Worm (Caenorhabditis elegans) whole organism, L4 larva: ENCODE measurements around the gene tag-275.

Source experiments
- D1046.2 ChIP-seq: fragments of 200-800 bp; sonication (Bioruptor generic); IDR thresholded peaks from 2 replicates; pipeline ENCODE4 v1.3.6; 2022; ENCODE audit warnings: missing genetic modification characterization, missing compliant biosample characterization
- F10B5.3 ChIP-seq: sonication (generic microtip); optimal IDR thresholded peaks from 2 replicates; lab custom pipeline; 2016; ENCODE audit warnings: mild to moderate bottlenecking, missing genetic modification characterization, missing compliant biosample characterization
- F26F4.8 ChIP-seq: fragments of 200-800 bp; sonication (Bioruptor generic); conservative IDR thresholded peaks from 2 replicates; pipeline ENCODE4 v1.3.6; 2022; ENCODE audit warnings: missing genetic modification characterization, missing compliant biosample characterization
- F44E2.7 ChIP-seq: fragments of 200-800 bp; sonication (Bioruptor generic); IDR thresholded peaks from 2 replicates; pipeline ENCODE4 v2.1.2; 2022; ENCODE audit warnings: missing genetic modification characterization, missing compliant biosample characterization
- R02D3.7 ChIP-seq: fragments of 150-350 bp; sonication (generic microtip); optimal IDR thresholded peaks from 3 replicates; lab custom pipeline; 2014; ENCODE audit warnings: missing biosample characterization, missing genetic modification characterization
- Y48G9A.11 ChIP-seq: fragments of 200-800 bp; sonication (Bioruptor generic); IDR thresholded peaks from 2 replicates; pipeline ENCODE4 v1.3.6; 2022; ENCODE audit warnings: missing genetic modification reagents, missing genetic modification characterization, missing compliant biosample characterization
- Y5F2A.4 ChIP-seq: fragments of 200-800 bp; sonication (Bioruptor generic); optimal IDR thresholded peaks from 2 replicates; lab custom pipeline; 2018; ENCODE audit warnings: mild to moderate bottlenecking, missing genetic modification characterization, missing compliant biosample characterization
- Y75B8A.6 ChIP-seq: fragments of 200-800 bp; sonication (Bioruptor generic); IDR thresholded peaks from 2 replicates; pipeline ENCODE4 v1.3.6; 2022; ENCODE audit warnings: missing genetic modification reagents, missing genetic modification characterization, missing compliant biosample characterization
- ZK546.5 ChIP-seq, 2 experiments: sonication (generic microtip); optimal IDR thresholded peaks; 2 replicates each; lab custom pipeline; 2017; ENCODE audit warnings: missing biosample characterization in 2 of 2, missing genetic modification characterization in 2 of 2
- aha-1 ChIP-seq: fragments of 150-350 bp; peaks from one replicate; lab custom pipeline; 2014; ENCODE audit warnings: missing biosample characterization, missing genetic modification characterization
- ama-1 ChIP-seq: fragments of 150-350 bp; optimal IDR thresholded peaks from 2 replicates; lab custom pipeline; 2014; ENCODE audit warnings: inconsistent platforms, mixed read lengths
- ceh-20 ChIP-seq: fragments of 200-800 bp; sonication (Bioruptor generic); IDR thresholded peaks from 2 replicates; pipeline ENCODE4 v1.3.6; 2022; ENCODE audit warnings: missing genetic modification reagents, missing genetic modification characterization, missing compliant biosample characterization
- ceh-28 ChIP-seq: fragments of 150-350 bp; optimal IDR thresholded peaks from 2 replicates; lab custom pipeline; 2014; ENCODE audit warnings: missing biosample characterization, missing genetic modification reagents, missing genetic modification characterization
- ceh-62 ChIP-seq: sonication (generic microtip); optimal IDR thresholded peaks from 2 replicates; lab custom pipeline; 2017; ENCODE audit warnings: missing biosample characterization, missing genetic modification characterization
- ces-1 ChIP-seq: fragments of 150-350 bp; sonication (generic microtip); optimal IDR thresholded peaks from 4 replicates; lab custom pipeline; 2014; ENCODE audit warnings: missing biosample characterization, missing genetic modification reagents, missing genetic modification characterization
- ctbp-1 ChIP-seq: fragments of 200-800 bp; sonication (Bioruptor generic); IDR thresholded peaks from 2 replicates; pipeline ENCODE4 v1.3.6; 2022; ENCODE audit warnings: missing genetic modification reagents, missing genetic modification characterization, missing compliant biosample characterization
- daf-16 ChIP-seq, 3 experiments: sonication (generic microtip); optimal IDR thresholded peaks; 2 replicates each; lab custom pipeline; 2016 to 2017; ENCODE audit warnings: missing genetic modification characterization in 3 of 3, missing genetic modification reagents in 3 of 3, mild to moderate bottlenecking in 2 of 3, missing compliant biosample characterization in 2 of 3, missing biosample characterization in 1 of 3, moderate library complexity in 1 of 3
- daf-8 ChIP-seq: fragments of 200-800 bp; sonication (Bioruptor generic); IDR thresholded peaks from 2 replicates; pipeline ENCODE4 v1.3.6; 2022; ENCODE audit warnings: missing genetic modification characterization, missing compliant biosample characterization
- dmd-8 ChIP-seq: fragments of 200-800 bp; sonication (Bioruptor generic); IDR thresholded peaks from 2 replicates; pipeline ENCODE4 v1.3.6; 2022; ENCODE audit warnings: missing genetic modification characterization, missing compliant biosample characterization
- dmd-9 ChIP-seq: fragments of 200-800 bp; sonication (Bioruptor generic); IDR thresholded peaks from 2 replicates; pipeline ENCODE4 v1.3.6; 2022; ENCODE audit warnings: missing genetic modification reagents, missing genetic modification characterization, missing compliant biosample characterization
- dpl-1 ChIP-seq: fragments of 150-350 bp; optimal IDR thresholded peaks from 2 replicates; lab custom pipeline; 2014; ENCODE audit warnings: missing biosample characterization, missing genetic modification reagents, missing genetic modification characterization
- fos-1 ChIP-seq: fragments of 150-350 bp; optimal IDR thresholded peaks from 2 replicates; lab custom pipeline; 2014; ENCODE audit warnings: missing biosample characterization, missing genetic modification characterization
- gei-8 ChIP-seq: fragments of 200-800 bp; sonication (Bioruptor generic); optimal IDR thresholded peaks from 2 replicates; lab custom pipeline; 2018; ENCODE audit warnings: mild to moderate bottlenecking, missing genetic modification characterization, missing compliant biosample characterization
- hlh-11 ChIP-seq: fragments of 200-800 bp; sonication (Bioruptor generic); optimal IDR thresholded peaks from 2 replicates; lab custom pipeline; 2018; ENCODE audit warnings: mild to moderate bottlenecking, missing genetic modification characterization, missing compliant biosample characterization
- hmg-1.1 ChIP-seq: fragments of 200-800 bp; sonication (Bioruptor generic); IDR thresholded peaks from 2 replicates; pipeline ENCODE4 v1.3.6; 2022; ENCODE audit warnings: missing genetic modification reagents, missing genetic modification characterization, missing compliant biosample characterization
- lim-7 ChIP-seq: fragments of 200-800 bp; sonication (Bioruptor generic); IDR thresholded peaks from 2 replicates; pipeline ENCODE4 v1.3.6; 2022; ENCODE audit warnings: missing genetic modification characterization, missing compliant biosample characterization
- lin-13 ChIP-seq: fragments of 150-350 bp; optimal IDR thresholded peaks from 2 replicates; lab custom pipeline; 2014; ENCODE audit warnings: missing biosample characterization, missing genetic modification reagents, missing genetic modification characterization
- lin-38 ChIP-seq: fragments of 200-800 bp; sonication (Bioruptor generic); IDR thresholded peaks from 2 replicates; pipeline ENCODE4 v1.3.6; 2022; ENCODE audit warnings: missing genetic modification reagents, missing genetic modification characterization, missing compliant biosample characterization
- lir-3 ChIP-seq: sonication (generic microtip); optimal IDR thresholded peaks from 2 replicates; lab custom pipeline; 2016; ENCODE audit warnings: mild to moderate bottlenecking, missing genetic modification characterization, missing compliant biosample characterization
- lsy-2 ChIP-seq, 2 experiments: fragments of 150-350 bp in 1 of 2; sonication (generic microtip) in 1 of 2; optimal IDR thresholded peaks; 2 replicates each; lab custom pipeline; 2014 to 2017; ENCODE audit warnings: missing biosample characterization in 2 of 2, missing genetic modification characterization in 2 of 2
- madf-5 ChIP-seq, 2 experiments: fragments of 200-800 bp; sonication (Bioruptor generic); IDR thresholded peaks; 2 replicates each; pipeline ENCODE4 v1.3.6; 2022; ENCODE audit warnings: missing compliant biosample characterization in 2 of 2, missing genetic modification characterization in 2 of 2
- madf-9 ChIP-seq: fragments of 200-800 bp; sonication (Bioruptor generic); conservative IDR thresholded peaks from 2 replicates; pipeline ENCODE4 v1.3.6; 2022; ENCODE audit warnings: missing genetic modification reagents, missing genetic modification characterization, missing compliant biosample characterization
- mdl-1 ChIP-seq, 2 experiments: fragments of 150-350 bp in 1 of 2; sonication (generic microtip) in 1 of 2; optimal IDR thresholded peaks; 2 replicates each; lab custom pipeline; 2014 to 2017; ENCODE audit warnings: missing biosample characterization in 2 of 2, missing genetic modification characterization in 2 of 2
- mep-1 ChIP-seq: fragments of 150-350 bp; sonication (generic microtip); optimal IDR thresholded peaks from 3 replicates; lab custom pipeline; 2014; ENCODE audit warnings: missing biosample characterization, missing genetic modification characterization
- mes-2 ChIP-seq: sonication (generic microtip); optimal IDR thresholded peaks from 2 replicates; lab custom pipeline; 2016; ENCODE audit warnings: missing genotype, mild to moderate bottlenecking, missing genetic modification characterization, missing compliant biosample characterization; ENCODE audit not compliant: poor library complexity, severe bottlenecking
- mxl-3 ChIP-seq: fragments of 200-800 bp; sonication (Bioruptor generic); optimal IDR thresholded peaks from 2 replicates; lab custom pipeline; 2018; ENCODE audit warnings: mild to moderate bottlenecking, missing genetic modification characterization, missing compliant biosample characterization
- nhr-102 ChIP-seq: sonication (generic microtip); optimal IDR thresholded peaks from 2 replicates; lab custom pipeline; 2016; ENCODE audit warnings: mild to moderate bottlenecking, missing genetic modification characterization, moderate library complexity, missing compliant biosample characterization
- nhr-11 ChIP-seq: fragments of 150-350 bp; optimal IDR thresholded peaks from 2 replicates; lab custom pipeline; 2014; ENCODE audit warnings: missing biosample characterization, missing genetic modification characterization
- nhr-41 ChIP-seq: fragments of 200-800 bp; sonication (Bioruptor generic); IDR thresholded peaks from 2 replicates; pipeline ENCODE4 v1.3.6; 2022; ENCODE audit warnings: missing genetic modification reagents, missing genetic modification characterization, missing compliant biosample characterization
- nhr-42 ChIP-seq: fragments of 200-800 bp; sonication (Bioruptor generic); IDR thresholded peaks from 2 replicates; pipeline ENCODE4 v1.3.6; 2022; ENCODE audit warnings: missing genetic modification characterization, missing compliant biosample characterization
- nhr-6 ChIP-seq: fragments of 150-350 bp; optimal IDR thresholded peaks from 2 replicates; lab custom pipeline; 2014; ENCODE audit warnings: missing biosample characterization, missing genetic modification characterization
- nhr-76 ChIP-seq: fragments of 150-350 bp; optimal IDR thresholded peaks from 2 replicates; lab custom pipeline; 2014; ENCODE audit warnings: missing biosample characterization, missing genetic modification characterization
- php-3 ChIP-seq: fragments of 200-800 bp; sonication (Bioruptor generic); IDR thresholded peaks from 2 replicates; pipeline ENCODE4 v1.3.6; 2022; ENCODE audit warnings: missing genetic modification reagents, missing genetic modification characterization, missing compliant biosample characterization
- rbr-2 ChIP-seq: sonication (generic microtip); optimal IDR thresholded peaks from 2 replicates; lab custom pipeline; 2016; ENCODE audit warnings: missing genotype, missing genetic modification characterization, missing compliant biosample characterization
- sdz-12 ChIP-seq: fragments of 200-800 bp; sonication (Bioruptor generic); optimal IDR thresholded peaks from 2 replicates; lab custom pipeline; 2018; ENCODE audit warnings: mild to moderate bottlenecking, missing genetic modification characterization, missing compliant biosample characterization
- set-16 ChIP-seq: fragments of 200-800 bp; sonication (Bioruptor generic); IDR thresholded peaks from 2 replicates; pipeline ENCODE4 v1.3.6; 2022; ENCODE audit warnings: missing genetic modification reagents, missing genetic modification characterization, missing compliant biosample characterization
- snpc-4 ChIP-seq: fragments of 150-350 bp; optimal IDR thresholded peaks from 2 replicates; lab custom pipeline; 2014; ENCODE audit warnings: missing biosample characterization, missing genetic modification characterization
- spr-1 ChIP-seq: sonication (generic microtip); optimal IDR thresholded peaks from 2 replicates; lab custom pipeline; 2016; ENCODE audit warnings: mild to moderate bottlenecking, missing genetic modification characterization, missing compliant biosample characterization
- unc-130 ChIP-seq: sonication (generic microtip); optimal IDR thresholded peaks from 2 replicates; lab custom pipeline; 2016; ENCODE audit warnings: missing genetic modification reagents, missing genetic modification characterization, missing compliant biosample characterization
- unc-62 ChIP-seq, 3 experiments: fragments of 150-350 bp in 1 of 3; sonication (generic microtip); optimal IDR thresholded peaks in 2 of 3; peaks in 1 of 3; 1 replicate in 1 of 3; 2 replicates in 2 of 3; lab custom pipeline; 2014 to 2017; ENCODE audit warnings: missing biosample characterization in 3 of 3, missing genetic modification characterization in 3 of 3, missing genetic modification reagents in 3 of 3, missing genotype in 1 of 3
- vab-7 ChIP-seq: fragments of 200-800 bp; sonication (Bioruptor generic); IDR thresholded peaks from 2 replicates; pipeline ENCODE4 v1.3.6; 2022; ENCODE audit warnings: missing genetic modification reagents, missing genetic modification characterization, missing compliant biosample characterization
- zfp-2 ChIP-seq: sonication (generic microtip); optimal IDR thresholded peaks from 2 replicates; lab custom pipeline; 2016; ENCODE audit warnings: mild to moderate bottlenecking, missing genetic modification characterization, missing compliant biosample characterization

Gene tag-275

DNA sequence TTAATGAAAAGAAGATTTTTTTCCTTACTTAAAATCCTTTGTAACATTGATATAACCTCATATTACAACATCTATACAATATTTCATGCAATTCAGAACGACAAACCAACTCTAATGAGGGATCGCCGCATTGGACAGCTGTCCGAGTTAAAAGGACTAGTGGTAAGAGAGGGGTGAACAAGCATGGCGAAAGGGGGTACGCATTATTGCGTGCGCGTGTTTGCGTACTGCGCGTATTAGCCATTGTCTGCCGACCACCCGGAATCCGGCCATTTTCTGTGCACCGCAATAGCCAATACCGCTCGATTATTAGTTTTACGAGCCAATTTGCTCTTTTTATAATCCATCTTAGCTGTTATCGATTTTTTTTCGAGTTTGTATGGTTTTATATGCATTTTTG, 52.8 kb downstream of the tag-275 start, which contains the start of gene C15H9.4:
Gene C15H9.4, plus strand, starts transcription at position 93 of the 400 bp plus-strand sequence.
- TF ChIP-seq gei-8 (GFP tag; lab: Kevin White, UChicago) = no peak
- no peak for TF ChIP-seq F44E2.7 (GFP tag; lab: Robert Waterston, UW)
- no peak for TF ChIP-seq fos-1 (tag; lab: Kevin White, UChicago)
- TF ChIP-seq hlh-11 (tag; lab: Kevin White, UChicago) = peak; percentile 30
- peak; percentile 71 for TF ChIP-seq mes-2 (tag; lab: Kevin White, UChicago)
- no peak for TF ChIP-seq F26F4.8 (GFP tag; lab: Robert Waterston, UW)
- TF ChIP-seq mdl-1 (tag; optimal IDR thresholded peaks at IDR 0.05; lab: Kevin White, UChicago) = peak in 1 of 2 experiments; percentile 7
- TF ChIP-seq spr-1 (tag; lab: Kevin White, UChicago) = no peak
- TF ChIP-seq sdz-12 (GFP tag; lab: Kevin White, UChicago) = no peak
- TF ChIP-seq aha-1 = peak; percentile 54
- no peak for TF ChIP-seq ces-1
- TF ChIP-seq zfp-2 (tag; lab: Kevin White, UChicago) = no peak
- no peak for TF ChIP-seq nhr-41 (GFP tag; lab: Robert Waterston, UW)
- TF ChIP-seq lin-13 (GFP tag; lab: Kevin White, UChicago) = peak; percentile 27
- no peak for TF ChIP-seq ama-1 (lab: Kevin White, UChicago)
- TF ChIP-seq lsy-2 (tag; optimal IDR thresholded peaks at IDR 0.05; lab: Kevin White, UChicago) = peak in 1 of 2 experiments; percentile 65
- no peak for TF ChIP-seq R02D3.7 (tag; lab: Kevin White, UChicago)
- peak in 1 of 2 experiments; percentile 90 for TF ChIP-seq unc-62 (GFP tag; optimal IDR thresholded peaks at IDR 0.05 in 1 of 2; lab: Kevin White, UChicago)
- TF ChIP-seq unc-62 (tag; optimal IDR thresholded peaks at IDR 0.05; lab: Kevin White, UChicago) = no peak
- no peak for TF ChIP-seq nhr-76 (tag; lab: Kevin White, UChicago)
- TF ChIP-seq mep-1 = peak; percentile 68
- peak; percentile 73 for TF ChIP-seq hmg-1.1
- TF ChIP-seq snpc-4 (tag; lab: Kevin White, UChicago) = no peak
- TF ChIP-seq nhr-11 (tag; lab: Kevin White, UChicago) = no peak
- no peak for TF ChIP-seq F10B5.3 (tag; lab: Kevin White, UChicago)
- TF ChIP-seq daf-8 (GFP tag; lab: Robert Waterston, UW) = no peak
- TF ChIP-seq mxl-3 (GFP tag; lab: Kevin White, UChicago) = peak; percentile 27
- TF ChIP-seq D1046.2 (GFP tag; lab: Robert Waterston, UW) = no peak
- no peak for TF ChIP-seq ceh-62
- TF ChIP-seq vab-7 = no peak
- no peak for TF ChIP-seq daf-16 (GFP tag; optimal IDR thresholded peaks at IDR 0.05; lab: Kevin White, UChicago)
- peak; percentile 34 for TF ChIP-seq daf-16 (tag; optimal IDR thresholded peaks at IDR 0.05; lab: Kevin White, UChicago)
- no peak for TF ChIP-seq ceh-28 (tag; lab: Kevin White, UChicago)
- TF ChIP-seq ZK546.5 (tag; optimal IDR thresholded peaks at IDR 0.05; lab: Kevin White, UChicago) = no peak
- TF ChIP-seq Y48G9A.11 (GFP tag; lab: Robert Waterston, UW) = no peak
- TF ChIP-seq madf-9 = no peak
- no peak for TF ChIP-seq lin-38 (GFP tag; lab: Robert Waterston, UW)
- TF ChIP-seq unc-130 (GFP tag; lab: Kevin White, UChicago) = no peak
- no peak for TF ChIP-seq Y5F2A.4
- TF ChIP-seq lir-3 (tag; lab: Kevin White, UChicago) = no peak
- TF ChIP-seq madf-5 (GFP tag; IDR thresholded peaks at IDR 0.05; lab: Robert Waterston, UW) = no peak
- TF ChIP-seq dpl-1 = no peak
- TF ChIP-seq nhr-42 (GFP tag; lab: Robert Waterston, UW) = no peak
- TF ChIP-seq ctbp-1 (GFP tag; lab: Robert Waterston, UW) = peak; percentile 56
- peak; percentile 19 for TF ChIP-seq nhr-6 (tag; lab: Kevin White, UChicago)
- TF ChIP-seq nhr-102 = peak; percentile 4
- TF ChIP-seq ceh-20 (GFP tag; lab: Robert Waterston, UW) = no peak
- no peak for TF ChIP-seq set-16 (GFP tag; lab: Robert Waterston, UW)
- TF ChIP-seq dmd-8 (GFP tag; lab: Robert Waterston, UW) = no peak
- TF ChIP-seq lim-7 (GFP tag; lab: Robert Waterston, UW) = no peak
- 0 out of 2 replicates have a peak, but pooled peaks have one; percentile 26 for TF ChIP-seq php-3 (GFP tag; lab: Robert Waterston, UW)
- TF ChIP-seq Y75B8A.6 (GFP tag; lab: Robert Waterston, UW) = no peak
- peak; percentile 8 for TF ChIP-seq rbr-2 (tag; lab: Kevin White, UChicago)
- no peak for TF ChIP-seq dmd-9 (GFP tag; lab: Robert Waterston, UW)
